Fruit fly (Drosophila melanogaster) whole organism: ENCODE data around the gene CG17778.

ENCODE experiments used
- Dll ChIP-seq: fragments of >200 bp; optimal IDR thresholded peaks from 2 replicates; lab custom pipeline; 2017
- EcR ChIP-seq, 2 experiments: fragments of >200 bp; optimal IDR thresholded peaks; 2 replicates each; lab custom pipeline; 2017; ENCODE audit warnings: missing biosample characterization in 2 of 2, missing genetic modification characterization in 2 of 2, missing genetic modification reagents in 2 of 2
- pan ChIP-seq: fragments of >200 bp; optimal IDR thresholded peaks from 2 replicates; lab custom pipeline; 2017
- psq ChIP-seq: fragments of >200 bp; optimal IDR thresholded peaks from 2 replicates; lab custom pipeline; 2017

- no peak for TF ChIP-seq Dll (lab: Kevin White, UChicago)
- TF ChIP-seq psq (lab: Kevin White, UChicago) = no peak
- TF ChIP-seq EcR (GFP tag; optimal IDR thresholded peaks at IDR 0.05; lab: Kevin White, UChicago) = no peak
- TF ChIP-seq pan (lab: Kevin White, UChicago) = no peak
Observed at dm6 chrX:492701-493299, 1.6 kb upstream of the CG17778 start.
